Fruit fly (Drosophila melanogaster) whole organism, prepupa: Measurements from ENCODE around the gene CG10232.
A peak's percentile ranks its signal among the peaks of the same experiment; 100 is the strongest.

Experiments used
- CG10631 ChIP-seq: fragments of 200-800 bp; sonication (Bioruptor generic); optimal IDR thresholded peaks from 2 replicates; lab custom pipeline; 2016; ENCODE audit warnings: missing biosample characterization, missing genetic modification characterization
- CG31627 ChIP-seq: fragments of 200-800 bp; sonication (Bioruptor generic); optimal IDR thresholded peaks from 3 replicates; lab custom pipeline; 2016; ENCODE audit warnings: missing biosample characterization, missing genetic modification characterization
- CG6792 ChIP-seq: fragments of 200-800 bp; sonication (Bioruptor generic); optimal IDR thresholded peaks from 3 replicates; lab custom pipeline; 2016; ENCODE audit warnings: missing biosample characterization, missing genetic modification characterization
- CG8632 ChIP-seq: fragments of 200-800 bp; sonication (Bioruptor generic); optimal IDR thresholded peaks from 3 replicates; lab custom pipeline; 2016; ENCODE audit warnings: missing biosample characterization, missing genetic modification characterization
- Hr38 ChIP-seq: sonication (Bioruptor generic); optimal IDR thresholded peaks from 2 replicates; lab custom pipeline; 2016; ENCODE audit warnings: missing biosample characterization, missing genetic modification characterization
- Lpt ChIP-seq: fragments of 200-800 bp; sonication (Bioruptor generic); optimal IDR thresholded peaks from 3 replicates; lab custom pipeline; 2016; ENCODE audit warnings: missing biosample characterization, missing genetic modification characterization
- Smox ChIP-seq: fragments of 200-800 bp; sonication (Bioruptor generic); optimal IDR thresholded peaks from 3 replicates; lab custom pipeline; 2016; ENCODE audit warnings: missing biosample characterization, missing genetic modification characterization
- Sox102F ChIP-seq: fragments of 200-800 bp; sonication (Bioruptor generic); optimal IDR thresholded peaks from 2 replicates; lab custom pipeline; 2016; ENCODE audit warnings: missing biosample characterization, mild to moderate bottlenecking, missing genetic modification characterization
- achi ChIP-seq: fragments of 200-800 bp; sonication (Bioruptor generic); optimal IDR thresholded peaks from 3 replicates; lab custom pipeline; 2016; ENCODE audit warnings: missing biosample characterization, missing genetic modification characterization
- eg ChIP-seq: fragments of 200-800 bp; sonication (Bioruptor generic); IDR thresholded peaks from 3 replicates; pipeline ENCODE4 v1.3.6; 2022; ENCODE audit warnings: missing biosample characterization, missing genetic modification characterization
- svp ChIP-seq: fragments of 200-800 bp; sonication (Bioruptor generic); peaks from one replicate; lab custom pipeline; 2016; ENCODE audit warnings: missing biosample characterization, missing genetic modification characterization

dm6 chr3R:23729632-23730471, 8.4 kb upstream of the CG10232 start:
- TF ChIP-seq Smox (no peak), Sox102F (GFP tag; lab: Kevin White, UChicago) (peak; percentile 36), eg (GFP tag; lab: Robert Waterston, UW) (no peak; the same call in 2 of the 3 replicates), Lpt (GFP tag; lab: Kevin White, UChicago) (peak; percentile 26), achi (GFP tag; lab: Kevin White, UChicago) (no peak), Hr38 (GFP tag; lab: Kevin White, UChicago) (no peak), svp (peak; percentile 88), CG10631 (GFP tag; lab: Kevin White, UChicago) (no peak), CG31627 (GFP tag; lab: Kevin White, UChicago) (no peak), CG6792 (GFP tag; lab: Kevin White, UChicago) (no peak), CG8632 (GFP tag; lab: Kevin White, UChicago) (no peak)
